Worm (Caenorhabditis elegans) whole organism, young adult: ENCODE measurements around the gene T04C4.3.

ENCODE experiments used
- F49E8.2 ChIP-seq: sonication (generic microtip); optimal IDR thresholded peaks from 3 replicates; lab custom pipeline; 2017; ENCODE audit warnings: missing genetic modification characterization, mild to moderate bottlenecking, missing compliant biosample characterization, antibody characterized with exemption, moderate library complexity; ENCODE audit not compliant: insufficient read depth
- Y67H2A.10 ChIP-seq: fragments of 200-800 bp; sonication (Bioruptor generic); conservative IDR thresholded peaks from 2 replicates; pipeline ENCODE4 v1.3.6; 2022; ENCODE audit warnings: missing genetic modification reagents, missing genetic modification characterization, missing compliant biosample characterization
- attf-5 ChIP-seq: fragments of 200-800 bp; sonication (Bioruptor generic); optimal IDR thresholded peaks from 2 replicates; lab custom pipeline; 2018; ENCODE audit warnings: mild to moderate bottlenecking, missing genetic modification characterization, missing compliant biosample characterization
- ceh-40 ChIP-seq: fragments of 200-800 bp; sonication (Bioruptor generic); IDR thresholded peaks from 2 replicates; pipeline ENCODE4 v1.3.6; 2022; ENCODE audit warnings: missing genetic modification characterization, missing compliant biosample characterization
- dpl-1 ChIP-seq: fragments of 150-350 bp; optimal IDR thresholded peaks from 2 replicates; lab custom pipeline; 2014; ENCODE audit warnings: missing biosample characterization, missing genetic modification reagents, missing genetic modification characterization
- ets-4 ChIP-seq: fragments of 200-800 bp; sonication (Bioruptor generic); optimal IDR thresholded peaks from 2 replicates; lab custom pipeline; 2018; ENCODE audit warnings: mild to moderate bottlenecking, missing genetic modification characterization, missing compliant biosample characterization
- lsy-27 ChIP-seq: sonication (generic microtip); optimal IDR thresholded peaks from 2 replicates; lab custom pipeline; 2017; ENCODE audit warnings: missing genetic modification characterization, mild to moderate bottlenecking, missing compliant biosample characterization, antibody characterized with exemption, missing genotype, borderline replicate concordance; ENCODE audit not compliant: insufficient read depth
- nhr-120 ChIP-seq: fragments of 200-800 bp; sonication (Bioruptor generic); IDR thresholded peaks from 2 replicates; pipeline ENCODE4 v1.3.6; 2022; ENCODE audit warnings: missing genetic modification characterization, missing compliant biosample characterization
- pbrm-1 ChIP-seq: fragments of 200-800 bp; sonication (Bioruptor generic); IDR thresholded peaks from 2 replicates; pipeline ENCODE4 v1.3.6; 2022; ENCODE audit warnings: missing genetic modification reagents, missing genetic modification characterization, missing compliant biosample characterization
- pha-4 ChIP-seq: fragments of 150-350 bp; sonication (generic microtip); optimal IDR thresholded peaks from 2 replicates; lab custom pipeline; 2014; ENCODE audit warnings: missing biosample characterization, missing genetic modification reagents, missing genetic modification characterization

DNA sequence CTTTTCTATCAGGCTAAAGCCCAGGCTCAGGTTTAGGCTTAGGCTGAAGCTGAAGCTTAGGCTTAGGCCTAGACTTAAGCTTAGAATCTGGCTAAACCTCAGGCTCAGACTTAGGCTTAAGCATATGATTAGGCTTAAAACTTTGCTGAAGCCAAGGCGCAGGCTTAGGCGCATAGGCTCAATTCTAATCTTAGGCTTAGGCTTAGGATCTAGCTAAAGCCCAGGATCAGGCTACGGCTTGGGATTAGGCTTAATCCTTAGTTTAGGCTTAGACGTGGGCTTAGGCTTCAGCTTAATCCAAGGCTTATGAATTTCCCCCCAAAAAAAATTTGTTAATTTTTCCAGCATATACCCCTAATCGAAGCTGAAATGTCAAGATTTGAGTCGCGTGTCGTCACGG lies 12.0 kb upstream of the T04C4.3 start:
- TF ChIP-seq nhr-120 (GFP tag; lab: Robert Waterston, UW) (no peak), Y67H2A.10 (GFP tag; lab: Robert Waterston, UW) (no peak), F49E8.2 (tag; lab: Kevin White, UChicago) (no peak), lsy-27 (tag; lab: Kevin White, UChicago) (no peak), dpl-1 (GFP tag; lab: Kevin White, UChicago) (no peak), ets-4 (no peak), ceh-40 (no peak), pha-4 (no peak), attf-5 (GFP tag; lab: Kevin White, UChicago) (no peak), pbrm-1 (no peak)
